Fruit fly (Drosophila melanogaster) whole organism, embryonic: ENCODE measurements around the gene CG15160.

Experiments
- Antp ChIP-seq: fragments of 200-800 bp; sonication (Bioruptor generic); optimal IDR thresholded peaks from 3 replicates; lab custom pipeline; 2016; ENCODE audit warnings: missing biosample characterization, missing genetic modification characterization
- Awh ChIP-seq: fragments of 200-800 bp; sonication (Bioruptor generic); IDR thresholded peaks from 2 replicates; pipeline ENCODE4, ENCODE4 v1.3.6; 2022; ENCODE audit warnings: missing biosample characterization, missing genetic modification characterization
- CG10267 ChIP-seq: fragments of 200-800 bp; sonication (Bioruptor generic); optimal IDR thresholded peaks from 2 replicates; lab custom pipeline; 2018; ENCODE audit warnings: missing biosample characterization, mild to moderate bottlenecking, missing genetic modification characterization, moderate library complexity
- CG12155 ChIP-seq: fragments of 200-800 bp; sonication (Bioruptor generic); optimal IDR thresholded peaks from 3 replicates; lab custom pipeline; 2016; ENCODE audit warnings: missing biosample characterization, missing genetic modification characterization
- CG12391 ChIP-seq: fragments of 200-800 bp; sonication (Bioruptor generic); optimal IDR thresholded peaks from 3 replicates; lab custom pipeline; 2018; ENCODE audit warnings: missing biosample characterization, mild to moderate bottlenecking, missing genetic modification characterization, moderate library complexity
- CG13287 ChIP-seq: fragments of 200-800 bp; sonication (Bioruptor generic); IDR thresholded peaks from 2 replicates; pipeline ENCODE4 v1.3.6; 2022; ENCODE audit warnings: missing biosample characterization, missing genetic modification characterization; ENCODE audit not compliant: partially characterized antibody
- CG14667 ChIP-seq: fragments of 200-800 bp; sonication (Bioruptor generic); IDR thresholded peaks from 2 replicates; pipeline ENCODE4 v1.3.6; 2022; ENCODE audit warnings: missing biosample characterization, missing genetic modification characterization
- CG14710 ChIP-seq: fragments of 200-800 bp; sonication (Bioruptor generic); optimal IDR thresholded peaks from 3 replicates; lab custom pipeline; 2019; ENCODE audit warnings: missing biosample characterization, mild to moderate bottlenecking, missing genetic modification characterization, moderate library complexity
- CG16813 ChIP-seq: fragments of 200-800 bp; sonication (Bioruptor generic); IDR thresholded peaks from 3 replicates; pipeline ENCODE4 v1.3.6; 2022; ENCODE audit warnings: missing biosample characterization, missing genetic modification characterization; ENCODE audit not compliant: partially characterized antibody
- CG17829 ChIP-seq: fragments of 200-800 bp; optimal IDR thresholded peaks from 2 replicates; lab custom pipeline; 2019; ENCODE audit warnings: missing biosample characterization, mild to moderate bottlenecking, missing genetic modification characterization, moderate library complexity
- CG2889 ChIP-seq: fragments of 200-800 bp; sonication (Bioruptor generic); IDR thresholded peaks from 3 replicates; pipeline ENCODE4 v1.3.6; 2022; ENCODE audit warnings: missing biosample characterization, missing genetic modification characterization
- CG30020 ChIP-seq: fragments of 200-800 bp; optimal IDR thresholded peaks from 2 replicates; lab custom pipeline; 2019; ENCODE audit warnings: missing biosample characterization, mild to moderate bottlenecking, missing genetic modification characterization, moderate library complexity
- CG34376 ChIP-seq: fragments of 200-800 bp; sonication (Bioruptor generic); optimal IDR thresholded peaks from 2 replicates; lab custom pipeline; 2018; ENCODE audit warnings: missing biosample characterization, mild to moderate bottlenecking, missing genetic modification characterization
- CG3995 ChIP-seq: fragments of 200-800 bp; sonication (Bioruptor generic); optimal IDR thresholded peaks from 3 replicates; lab custom pipeline; 2016; ENCODE audit warnings: missing biosample characterization, missing genetic modification characterization
- CG6683 ChIP-seq: fragments of 200-800 bp; sonication (Bioruptor generic); optimal IDR thresholded peaks from 2 replicates; lab custom pipeline; 2017; ENCODE audit warnings: missing biosample characterization, mild to moderate bottlenecking, missing genetic modification characterization, missing genetic modification reagents
- CG6791 ChIP-seq: fragments of 200-800 bp; sonication (Bioruptor generic); IDR thresholded peaks from 3 replicates; pipeline ENCODE4 v1.3.6; 2022; ENCODE audit warnings: missing biosample characterization, missing genetic modification characterization; ENCODE audit not compliant: partially characterized antibody
- Dll ChIP-seq: fragments of 200-800 bp; sonication (Bioruptor generic); IDR thresholded peaks from 4 replicates; pipeline ENCODE4 v1.3.6; 2022; ENCODE audit warnings: missing biosample characterization, missing genetic modification characterization; ENCODE audit not compliant: partially characterized antibody
- Doc3 ChIP-seq: fragments of 200-800 bp; sonication (Bioruptor generic); IDR thresholded peaks from 3 replicates; pipeline ENCODE4 v1.3.6; 2022; ENCODE audit warnings: missing biosample characterization, missing genetic modification characterization; ENCODE audit not compliant: partially characterized antibody
- Dp ChIP-seq: fragments of 200-800 bp; sonication (Bioruptor generic); optimal IDR thresholded peaks from 2 replicates; lab custom pipeline; 2018; ENCODE audit warnings: missing biosample characterization, mild to moderate bottlenecking, missing genetic modification characterization, moderate library complexity
- Dref ChIP-seq: fragments of 200-800 bp; sonication (Bioruptor generic); IDR thresholded peaks from 2 replicates; pipeline ENCODE4 v1.3.6; 2022; ENCODE audit warnings: missing biosample characterization, missing genetic modification characterization
- HLHmδ ChIP-seq: fragments of 200-800 bp; sonication (Bioruptor generic); optimal IDR thresholded peaks from 2 replicates; lab custom pipeline; 2018; ENCODE audit warnings: missing biosample characterization, mild to moderate bottlenecking, missing genetic modification characterization, moderate library complexity
- Hr3 ChIP-seq: fragments of 200-800 bp; sonication (Bioruptor generic); optimal IDR thresholded peaks from 3 replicates; lab custom pipeline; 2016; ENCODE audit warnings: missing biosample characterization, missing genetic modification characterization
- Hr39 ChIP-seq: fragments of >200 bp; optimal IDR thresholded peaks from 2 replicates; lab custom pipeline; 2017
- MBD-R2 ChIP-seq: fragments of 200-800 bp; sonication (Bioruptor generic); IDR thresholded peaks from 2 replicates; pipeline ENCODE4 v1.3.6; 2022; ENCODE audit warnings: missing biosample characterization, missing genetic modification characterization
- MESR4 ChIP-seq: fragments of 200-800 bp; sonication (Bioruptor generic); optimal IDR thresholded peaks from 2 replicates; lab custom pipeline; 2018; ENCODE audit warnings: missing biosample characterization, mild to moderate bottlenecking, missing genetic modification characterization, moderate library complexity
- Scr ChIP-seq: fragments of 200-800 bp; sonication (Bioruptor generic); IDR thresholded peaks from 2 replicates; pipeline ENCODE4 v1.3.6; 2022; ENCODE audit warnings: missing biosample characterization, missing genetic modification characterization; ENCODE audit not compliant: partially characterized antibody
- Sry-δ ChIP-seq: fragments of 200-800 bp; sonication (Bioruptor generic); optimal IDR thresholded peaks from 2 replicates; lab custom pipeline; 2016; ENCODE audit warnings: missing biosample characterization, missing genetic modification characterization
- Vsx1 ChIP-seq: fragments of 200-800 bp; sonication (Bioruptor generic); optimal IDR thresholded peaks from 2 replicates; lab custom pipeline; 2017; ENCODE audit warnings: missing biosample characterization, mild to moderate bottlenecking, missing genetic modification characterization, missing genetic modification reagents
- YL-1 ChIP-seq: fragments of 200-800 bp; sonication (Bioruptor generic); optimal IDR thresholded peaks from 3 replicates; lab custom pipeline; 2017; ENCODE audit warnings: missing biosample characterization, mild to moderate bottlenecking, missing genetic modification characterization
- ato ChIP-seq: fragments of 200-800 bp; sonication (Bioruptor generic); IDR thresholded peaks from 2 replicates; pipeline ENCODE4 v1.3.6; 2022; ENCODE audit warnings: missing biosample characterization, missing genetic modification characterization; ENCODE audit not compliant: partially characterized antibody
- az2 ChIP-seq: fragments of 200-800 bp; sonication (Bioruptor generic); optimal IDR thresholded peaks from 3 replicates; lab custom pipeline; 2016; ENCODE audit warnings: missing biosample characterization, missing genetic modification characterization
- cwo ChIP-seq: fragments of 200-800 bp; sonication (Bioruptor generic); optimal IDR thresholded peaks from 3 replicates; lab custom pipeline; 2017; ENCODE audit warnings: missing biosample characterization, missing genetic modification characterization, mild to moderate bottlenecking, moderate library complexity, missing genetic modification reagents
- gcm ChIP-seq: fragments of 200-800 bp; sonication (Bioruptor generic); optimal IDR thresholded peaks from 2 replicates; lab custom pipeline; 2019; ENCODE audit warnings: missing biosample characterization, mild to moderate bottlenecking, missing genetic modification characterization, moderate library complexity
- gfzf ChIP-seq: fragments of 200-800 bp; sonication (Bioruptor generic); optimal IDR thresholded peaks from 2 replicates; lab custom pipeline; 2016; ENCODE audit warnings: missing biosample characterization, mild to moderate bottlenecking, missing genetic modification characterization, moderate library complexity
- hbn ChIP-seq: fragments of 200-800 bp; sonication (Bioruptor generic); IDR thresholded peaks from 2 replicates; pipeline ENCODE4 v1.3.6; 2022; ENCODE audit warnings: missing biosample characterization, missing genetic modification characterization; ENCODE audit not compliant: partially characterized antibody
- insv ChIP-seq, 2 experiments: fragments of 200-800 bp; sonication (Bioruptor generic); optimal IDR thresholded peaks; 3 replicates each; lab custom pipeline; 2016 to 2018; ENCODE audit warnings: missing biosample characterization in 2 of 2, missing genetic modification characterization in 2 of 2
- lbe ChIP-seq: fragments of 200-800 bp; sonication (Bioruptor generic); optimal IDR thresholded peaks from 2 replicates; lab custom pipeline; 2016; ENCODE audit warnings: missing biosample characterization, mild to moderate bottlenecking, missing genetic modification characterization
- lmd ChIP-seq: fragments of 200-800 bp; sonication (Bioruptor generic); IDR thresholded peaks from 2 replicates; pipeline ENCODE4 v1.3.6; 2022; ENCODE audit warnings: missing biosample characterization, missing genetic modification characterization
- mirr ChIP-seq: fragments of 200-800 bp; sonication (Bioruptor generic); optimal IDR thresholded peaks from 3 replicates; lab custom pipeline; 2018; ENCODE audit warnings: missing biosample characterization, mild to moderate bottlenecking, missing genetic modification characterization
- pho ChIP-seq: fragments of 200-800 bp; sonication (Bioruptor generic); optimal IDR thresholded peaks from 2 replicates; lab custom pipeline; 2016; ENCODE audit warnings: missing biosample characterization, missing genetic modification characterization
- pum ChIP-seq: fragments of 200-800 bp; sonication (Bioruptor generic); optimal IDR thresholded peaks from 2 replicates; lab custom pipeline; 2016; ENCODE audit warnings: missing biosample characterization, missing genetic modification characterization
- pzg ChIP-seq: fragments of 200-800 bp; sonication (Bioruptor generic); optimal IDR thresholded peaks from 3 replicates; lab custom pipeline; 2018; ENCODE audit warnings: missing biosample characterization, mild to moderate bottlenecking, missing genetic modification characterization, moderate library complexity
- rib ChIP-seq: fragments of 200-800 bp; sonication (Bioruptor generic); IDR thresholded peaks from 2 replicates; pipeline ENCODE4 v1.3.6; 2022; ENCODE audit warnings: missing biosample characterization, missing genetic modification characterization
- row ChIP-seq: fragments of 200-800 bp; sonication (Bioruptor generic); IDR thresholded peaks from 3 replicates; pipeline ENCODE4 v1.3.6; 2022; ENCODE audit warnings: missing biosample characterization, missing genetic modification characterization
- slbo ChIP-seq: fragments of 200-800 bp; sonication (Bioruptor generic); IDR thresholded peaks from 2 replicates; pipeline ENCODE4 v1.3.6; 2022; ENCODE audit warnings: missing biosample characterization, missing genetic modification characterization
- sna ChIP-seq: fragments of 200-800 bp; sonication (Bioruptor generic); IDR thresholded peaks from 2 replicates; pipeline ENCODE4 v1.3.6; 2022; ENCODE audit warnings: missing biosample characterization, missing genetic modification characterization; ENCODE audit not compliant: partially characterized antibody
- stwl ChIP-seq: fragments of 200-800 bp; sonication (Bioruptor generic); optimal IDR thresholded peaks from 3 replicates; lab custom pipeline; 2018; ENCODE audit warnings: missing biosample characterization, mild to moderate bottlenecking, missing genetic modification characterization, moderate library complexity
- trh ChIP-seq: fragments of 200-800 bp; sonication (Bioruptor generic); optimal IDR thresholded peaks from 2 replicates; lab custom pipeline; 2016; ENCODE audit warnings: missing biosample characterization, missing genetic modification characterization
- unc-4 ChIP-seq: fragments of 200-800 bp; sonication (Bioruptor generic); IDR thresholded peaks from 2 replicates; pipeline ENCODE4 v1.3.6; 2022; ENCODE audit warnings: missing biosample characterization, missing genetic modification characterization; ENCODE audit not compliant: partially characterized antibody
- zfh2 ChIP-seq: fragments of 200-800 bp; sonication (Bioruptor generic); optimal IDR thresholded peaks from 2 replicates; lab custom pipeline; 2016; ENCODE audit warnings: missing biosample characterization, missing genetic modification characterization

The CG15160 gene

dm6 chr2L:18606642-18607041, 16.0 kb downstream of the CG15160 start, which contains the start of gene CG10333 (continued):
- TF ChIP-seq HLHmδ = no peak
- no peak for TF ChIP-seq Vsx1 (GFP tag; lab: Kevin White, UChicago)
- peak; percentile 67 for TF ChIP-seq Dref (GFP tag; lab: Robert Waterston, UW)
- TF ChIP-seq Sry-δ (GFP tag; lab: Kevin White, UChicago) = peak; percentile 1
- TF ChIP-seq sna (GFP tag; lab: Robert Waterston, UW) = no peak
- TF ChIP-seq zfh2 = no peak
- no peak for TF ChIP-seq cwo (GFP tag; lab: Kevin White, UChicago)
- TF ChIP-seq CG14667 (GFP tag; lab: Robert Waterston, UW) = no peak
- TF ChIP-seq YL-1 (GFP tag; lab: Kevin White, UChicago) = no peak
- peak; percentile 93 for TF ChIP-seq CG3995 (GFP tag; lab: Kevin White, UChicago)
- peak; percentile 30; the same call in 1 of the 2 replicates for TF ChIP-seq unc-4 (GFP tag; lab: Robert Waterston, UW)
- no peak for TF ChIP-seq CG2889
- TF ChIP-seq mirr (GFP tag; lab: Kevin White, UChicago) = no peak
- no peak for TF ChIP-seq pho (GFP tag; lab: Kevin White, UChicago)
- TF ChIP-seq CG13287 = peak; percentile 51
- no peak for TF ChIP-seq CG6683 (GFP tag; lab: Kevin White, UChicago)
- no peak for TF ChIP-seq Hr39 (lab: Kevin White, UChicago)
- no peak for TF ChIP-seq ato (GFP tag; lab: Robert Waterston, UW)
- TF ChIP-seq Dll (GFP tag; lab: Robert Waterston, UW) = 0 out of 4 replicates have a peak, but pooled peaks have one; percentile 32
- TF ChIP-seq row (GFP tag; lab: Robert Waterston, UW) = peak; percentile 70
- no peak for TF ChIP-seq slbo (GFP tag; lab: Robert Waterston, UW)
- no peak for TF ChIP-seq rib (GFP tag; lab: Robert Waterston, UW)
- peak; percentile 54 for TF ChIP-seq CG14710
- TF ChIP-seq hbn (GFP tag; lab: Robert Waterston, UW) = 0 out of 2 replicates have a peak, but pooled peaks have one; percentile 41
- TF ChIP-seq CG12155 (GFP tag; lab: Kevin White, UChicago) = no peak
- peak; percentile 33 for TF ChIP-seq Dp
- no peak for TF ChIP-seq az2 (GFP tag; lab: Kevin White, UChicago)
- no peak for TF ChIP-seq Awh (GFP tag; lab: Robert Waterston, UW)
- TF ChIP-seq CG17829 (tag; lab: Kevin White, UChicago) = peak; percentile 0
- TF ChIP-seq CG6791 (GFP tag; lab: Robert Waterston, UW) = 0 out of 3 replicates have a peak, but pooled peaks have one; percentile 17
- peak; percentile 61 for TF ChIP-seq pzg (GFP tag; lab: Kevin White, UChicago)
- TF ChIP-seq lbe (GFP tag; lab: Kevin White, UChicago) = no peak
- TF ChIP-seq Scr = 0 out of 2 replicates have a peak, but pooled peaks have one; percentile 16
- peak in 1 of 2 experiments; percentile 2 for TF ChIP-seq insv (GFP tag; optimal IDR thresholded peaks at IDR 0.05; lab: Kevin White, UChicago)
- no peak for TF ChIP-seq CG34376 (GFP tag; lab: Kevin White, UChicago)
- TF ChIP-seq trh = no peak
- TF ChIP-seq gfzf (GFP tag; lab: Kevin White, UChicago) = peak; percentile 71
- peak; percentile 0 for TF ChIP-seq CG12391
- TF ChIP-seq Hr3 (GFP tag; lab: Kevin White, UChicago) = no peak
- no peak for TF ChIP-seq CG16813 (GFP tag; lab: Robert Waterston, UW)
- TF ChIP-seq pum (GFP tag; lab: Kevin White, UChicago) = no peak
- no peak for TF ChIP-seq lmd (GFP tag; lab: Robert Waterston, UW)
- TF ChIP-seq gcm (GFP tag; lab: Kevin White, UChicago) = no peak
- TF ChIP-seq MESR4 (GFP tag; lab: Kevin White, UChicago) = peak; percentile 59
- peak; percentile 88 for TF ChIP-seq MBD-R2 (GFP tag; lab: Robert Waterston, UW)
- no peak for TF ChIP-seq Doc3
- TF ChIP-seq CG10267 = peak; percentile 43
- peak; percentile 61 for TF ChIP-seq stwl (tag; lab: Kevin White, UChicago)
- TF ChIP-seq Antp (GFP tag; lab: Kevin White, UChicago) = no peak
- peak; percentile 11 for TF ChIP-seq CG30020
